Worm (Caenorhabditis elegans): Measurements from ENCODE around the gene C54D10.3.

Gene C54D10.3

DNA sequence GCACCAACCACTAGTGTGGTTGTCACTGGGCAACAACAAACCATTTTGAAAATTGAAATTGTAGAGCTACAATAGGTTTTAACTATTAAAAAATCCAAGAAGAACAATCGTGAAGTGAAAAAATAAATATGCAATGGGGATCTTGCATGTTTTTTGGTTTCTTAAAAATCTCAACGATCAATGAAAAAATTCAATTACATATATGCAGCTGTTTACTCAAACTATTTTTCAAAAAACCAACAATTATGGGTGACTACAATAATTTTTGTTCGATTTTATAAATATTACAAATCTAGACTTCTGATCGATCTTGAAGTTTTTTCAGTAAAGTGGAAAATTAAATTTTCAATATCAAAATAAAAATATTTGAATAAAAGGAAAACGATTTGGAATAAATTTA is 9.9 kb upstream of the C54D10.3 start, which contains the start of gene cdr-4:
TSS of gene cdr-4 (minus strand) at position 101 of the 400 bp plus-strand sequence.
- TF ChIP-seq him-1 (tag; optimal IDR thresholded peaks at IDR 0.05), result no peak
- no peak for TF ChIP-seq dao-5 (tag; optimal IDR thresholded peaks at IDR 0.05)
- TF ChIP-seq W03F9.2 (tag; optimal IDR thresholded peaks at IDR 0.05), result no peak

DNA sequence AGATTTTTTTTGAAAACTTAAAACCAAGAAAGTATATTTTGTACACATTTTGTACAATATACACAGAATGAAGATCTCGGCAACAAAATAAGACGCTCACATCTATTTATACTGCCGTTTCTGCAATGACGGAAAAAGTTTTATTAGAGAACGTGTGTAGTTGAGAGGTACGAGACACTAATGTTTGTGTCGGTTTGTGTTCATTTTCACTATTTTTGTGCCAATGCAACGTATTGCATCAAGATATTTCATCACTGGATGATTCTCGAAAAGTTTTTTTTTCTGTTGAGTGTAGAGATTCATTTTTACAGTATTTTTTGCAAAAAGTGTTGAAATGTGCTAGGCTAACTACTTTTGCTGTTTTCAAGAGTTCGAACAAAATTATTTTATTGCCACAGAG is 9.4 kb upstream of the C54D10.3 start:
- TF ChIP-seq dao-5 (tag; optimal IDR thresholded peaks at IDR 0.05), result no peak
- no peak for TF ChIP-seq him-1 (tag; optimal IDR thresholded peaks at IDR 0.05)
- no peak for TF ChIP-seq W03F9.2 (tag; optimal IDR thresholded peaks at IDR 0.05)

DNA sequence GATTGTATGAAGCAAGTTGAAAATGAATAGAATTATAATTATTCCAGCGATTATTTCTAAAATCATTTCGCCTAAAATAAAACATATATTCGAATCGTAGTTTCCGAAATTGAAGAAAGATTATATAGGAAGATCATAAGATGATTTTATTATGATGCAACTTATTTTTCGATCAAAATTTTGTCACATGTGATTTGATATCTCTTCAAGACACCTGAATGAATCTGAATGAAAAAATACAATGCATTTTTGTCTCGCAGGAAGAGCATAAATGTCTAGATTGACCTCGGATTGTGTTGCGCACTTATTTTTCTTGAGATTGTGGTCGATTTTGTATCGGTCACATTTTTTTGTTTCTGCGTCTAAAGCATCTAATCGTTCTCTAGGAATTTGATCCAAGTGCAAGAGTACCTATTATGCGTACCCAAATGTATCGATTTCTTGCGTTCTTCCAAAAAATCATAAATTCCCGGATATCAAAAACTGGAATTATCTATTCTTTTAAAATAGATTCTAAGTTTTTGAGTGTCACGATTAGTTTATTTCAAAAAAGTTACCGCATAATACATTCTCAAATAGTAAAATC is 7.9 kb upstream of the C54D10.3 start, which contains the start of gene hrg-2:
TSS of gene hrg-2 (minus strand) at position 98 of the 586 bp plus-strand sequence.
- TF ChIP-seq W03F9.2 (tag; optimal IDR thresholded peaks at IDR 0.05) (no peak), him-1 (tag; optimal IDR thresholded peaks at IDR 0.05) (no peak), dao-5 (tag; optimal IDR thresholded peaks at IDR 0.05) (no peak)

DNA sequence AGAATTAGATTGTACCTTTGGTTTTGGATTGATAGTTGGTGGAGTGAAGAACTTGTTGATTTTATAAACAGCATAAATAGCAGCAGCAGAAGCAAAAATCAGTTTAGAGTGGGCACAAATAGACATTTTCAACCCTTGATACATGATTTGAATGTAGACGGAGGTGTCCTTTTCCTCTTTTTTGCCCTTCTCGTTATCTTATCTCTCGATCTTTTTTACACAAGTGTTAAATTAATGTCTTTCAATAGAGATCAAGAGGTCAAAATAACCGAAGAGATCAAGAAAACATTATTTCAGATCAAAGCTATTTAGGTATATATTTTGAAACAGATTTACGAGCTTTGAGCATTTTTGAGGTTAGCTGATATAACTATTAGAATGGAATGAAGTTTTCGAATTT is 6.5 kb upstream of the C54D10.3 start, which contains the start of gene cdr-7:
TSS of gene cdr-7 (minus strand) at position 205 of the 400 bp plus-strand sequence.
- TF ChIP-seq dao-5 (tag; optimal IDR thresholded peaks at IDR 0.05) (no peak), W03F9.2 (tag; optimal IDR thresholded peaks at IDR 0.05) (no peak), him-1 (tag; optimal IDR thresholded peaks at IDR 0.05) (no peak)

DNA sequence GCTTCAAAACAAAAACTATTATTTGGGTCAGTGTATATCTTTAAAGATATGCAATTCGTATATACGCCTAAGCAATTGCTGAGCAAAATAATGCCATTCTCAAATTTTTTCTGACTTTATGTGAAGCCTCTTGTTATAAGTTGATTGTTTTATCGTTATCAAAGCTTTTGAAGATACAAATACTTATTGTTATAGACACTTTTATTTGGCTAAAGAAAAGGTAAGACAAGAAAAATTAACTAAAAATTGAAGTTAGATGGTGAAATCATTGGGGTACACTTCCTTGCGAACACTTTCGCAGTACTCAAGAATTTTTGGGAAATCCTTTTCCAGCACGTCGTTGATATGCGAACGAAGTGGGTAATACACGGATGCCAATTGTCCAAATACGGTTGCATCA is 6.1 kb upstream of the C54D10.3 start:
- TF ChIP-seq dao-5 (tag; optimal IDR thresholded peaks at IDR 0.05) (no peak), him-1 (tag; optimal IDR thresholded peaks at IDR 0.05) (no peak), W03F9.2 (tag; optimal IDR thresholded peaks at IDR 0.05) (no peak)

DNA sequence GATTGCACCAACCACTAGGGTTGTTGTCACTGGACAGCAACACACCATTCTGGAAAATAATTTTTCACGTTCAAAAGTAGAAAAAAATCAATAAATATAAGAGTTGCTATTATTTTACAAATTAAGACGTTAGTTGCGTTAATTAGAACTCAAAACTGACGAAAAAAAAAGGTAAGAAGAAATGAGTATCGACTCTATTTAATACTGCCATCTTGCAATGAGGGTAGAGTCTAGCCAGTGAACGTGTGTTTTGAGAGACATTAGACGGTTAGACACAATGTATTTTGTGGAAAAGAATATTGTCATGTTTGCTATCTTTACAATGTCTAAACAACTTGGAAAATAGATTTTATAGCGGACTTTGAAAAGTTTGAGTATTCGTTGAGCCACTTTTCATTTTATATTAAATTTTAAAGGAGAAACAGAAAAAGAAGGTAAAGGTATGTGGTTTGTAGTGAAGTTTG is 4.7 kb upstream of the C54D10.3 start, which contains the start of gene cdr-6:
TSS of gene cdr-6 (minus strand) at position 51 of the 464 bp plus-strand sequence.
- no peak for TF ChIP-seq W03F9.2 (tag; optimal IDR thresholded peaks at IDR 0.05)
- TF ChIP-seq him-1 (tag; optimal IDR thresholded peaks at IDR 0.05), result no peak
- no peak for TF ChIP-seq dao-5 (tag; optimal IDR thresholded peaks at IDR 0.05)

DNA sequence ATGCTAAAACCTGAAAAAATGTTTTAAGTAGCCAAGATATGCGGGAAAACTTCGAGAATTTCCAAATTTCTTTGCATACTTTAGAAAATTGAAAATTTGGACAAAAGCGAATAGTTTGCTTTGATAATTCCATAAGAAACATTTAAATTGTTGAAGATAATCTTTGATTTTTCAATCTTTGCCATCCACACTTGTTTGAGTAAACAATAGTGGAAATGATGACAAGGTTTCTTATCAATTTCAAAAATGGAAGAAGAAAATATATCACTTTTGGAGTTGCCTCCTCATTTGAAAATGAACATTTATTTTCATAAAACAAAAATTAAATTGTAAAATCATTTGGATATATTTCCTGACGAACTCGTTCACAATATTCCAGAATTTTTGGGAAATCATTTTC is 4.0 kb upstream of the C54D10.3 start:
- TF ChIP-seq him-1 (tag; optimal IDR thresholded peaks at IDR 0.05) (no peak), W03F9.2 (tag; optimal IDR thresholded peaks at IDR 0.05) (no peak)

DNA sequence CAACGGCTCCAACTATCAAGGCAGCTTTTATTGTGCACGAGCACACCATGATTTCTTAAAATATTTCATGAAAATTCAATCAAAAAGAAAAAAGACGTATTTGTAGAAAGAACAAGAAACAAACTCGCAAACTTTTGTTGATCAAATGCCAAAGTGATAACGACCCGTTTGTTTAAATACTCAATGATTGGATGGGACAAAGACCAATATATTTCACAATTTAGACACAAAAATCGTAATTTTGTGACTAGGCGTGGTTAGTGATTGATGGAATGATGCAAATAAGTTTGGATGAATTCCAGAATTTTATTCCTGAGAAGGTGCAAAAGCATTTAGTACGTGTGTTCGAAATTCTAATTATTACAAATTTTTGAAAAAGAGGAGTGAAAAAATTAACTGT is 2.7 kb upstream of the C54D10.3 start, which contains the start of gene cdr-2:
TSS of gene cdr-2 (minus strand) at position 54 of the 400 bp plus-strand sequence.
- TF ChIP-seq W03F9.2 (tag; optimal IDR thresholded peaks at IDR 0.05) (no peak), dao-5 (tag; optimal IDR thresholded peaks at IDR 0.05) (no peak), him-1 (tag; optimal IDR thresholded peaks at IDR 0.05) (no peak)

DNA sequence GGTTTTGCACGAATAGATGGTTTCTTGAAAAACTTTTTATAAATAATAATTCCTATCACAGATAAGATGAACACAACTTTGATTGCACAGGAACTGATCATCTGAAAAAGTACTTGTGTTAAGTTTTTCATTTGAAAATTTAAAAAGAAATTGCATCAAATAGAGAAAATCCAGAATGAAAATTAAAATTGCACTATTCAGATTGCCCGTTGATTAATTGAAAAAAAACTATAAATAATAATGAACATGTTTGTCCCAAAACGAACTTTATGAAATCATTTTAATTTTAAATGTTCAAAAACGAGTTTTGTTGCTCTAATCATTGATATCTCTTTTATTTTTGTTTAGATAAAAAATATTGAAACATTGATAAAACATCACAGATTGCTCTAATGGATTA is 1.1 kb upstream of the C54D10.3 start, which contains the start of gene cdr-3:
TSS of gene cdr-3 (minus strand) at position 101 of the 400 bp plus-strand sequence.
- no peak for TF ChIP-seq dao-5 (tag; optimal IDR thresholded peaks at IDR 0.05)
- TF ChIP-seq W03F9.2 (tag; optimal IDR thresholded peaks at IDR 0.05), result no peak
- TF ChIP-seq him-1 (tag; optimal IDR thresholded peaks at IDR 0.05), result no peak

ce11 chrV:12420843-12421242 is 2.5 kb downstream of the C54D10.3 start, which contains the start of gene C54D10.4:
TSS of gene C54D10.4 (minus strand) at chrV:12420943.
- no peak for TF ChIP-seq him-1 (tag; optimal IDR thresholded peaks at IDR 0.05)
- TF ChIP-seq W03F9.2 (tag; optimal IDR thresholded peaks at IDR 0.05), result no peak
- TF ChIP-seq dao-5 (tag; optimal IDR thresholded peaks at IDR 0.05), result no peak

DNA sequence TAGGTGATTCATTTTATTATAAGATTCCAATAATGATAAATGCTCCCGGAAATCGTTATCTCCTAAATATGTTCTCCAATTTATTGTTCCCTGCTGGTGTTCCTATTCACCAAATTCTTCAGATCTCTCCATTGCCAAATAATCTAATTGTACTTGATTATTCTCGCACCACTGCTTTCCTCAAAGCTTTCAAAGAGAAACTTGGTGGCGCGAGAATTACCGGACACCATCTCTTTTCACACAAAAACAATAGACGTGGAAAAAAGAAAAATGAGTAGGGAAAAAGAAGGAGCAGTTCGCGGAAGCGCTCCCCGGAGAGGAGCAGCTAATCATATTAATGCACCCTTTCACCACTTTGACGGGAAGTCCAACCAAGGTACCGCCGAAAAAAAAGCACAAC is 3.0 kb downstream of the C54D10.3 start:
- no peak for TF ChIP-seq dao-5 (tag; optimal IDR thresholded peaks at IDR 0.05)
- no peak for TF ChIP-seq him-1 (tag; optimal IDR thresholded peaks at IDR 0.05)
- no peak for TF ChIP-seq W03F9.2 (tag; optimal IDR thresholded peaks at IDR 0.05)

ce11 chrV:12427826-12428225 is 9.4 kb downstream of the C54D10.3 start:
- no peak for TF ChIP-seq dao-5 (tag; optimal IDR thresholded peaks at IDR 0.05)
- no peak for TF ChIP-seq W03F9.2 (tag; optimal IDR thresholded peaks at IDR 0.05)
- no peak for TF ChIP-seq him-1 (tag; optimal IDR thresholded peaks at IDR 0.05)

- TF ChIP-seq W03F9.2 (tag; optimal IDR thresholded peaks at IDR 0.05), result no peak
- TF ChIP-seq him-1 (tag; optimal IDR thresholded peaks at IDR 0.05), result no peak
- TF ChIP-seq dao-5 (tag; optimal IDR thresholded peaks at IDR 0.05), result no peak
Observed at ce11 chrV:12429039-12429438, 10.6 kb downstream of the C54D10.3 start, which contains the start of gene C54D10.5. TSS of gene C54D10.5 (plus strand) at chrV:12429339.

DNA sequence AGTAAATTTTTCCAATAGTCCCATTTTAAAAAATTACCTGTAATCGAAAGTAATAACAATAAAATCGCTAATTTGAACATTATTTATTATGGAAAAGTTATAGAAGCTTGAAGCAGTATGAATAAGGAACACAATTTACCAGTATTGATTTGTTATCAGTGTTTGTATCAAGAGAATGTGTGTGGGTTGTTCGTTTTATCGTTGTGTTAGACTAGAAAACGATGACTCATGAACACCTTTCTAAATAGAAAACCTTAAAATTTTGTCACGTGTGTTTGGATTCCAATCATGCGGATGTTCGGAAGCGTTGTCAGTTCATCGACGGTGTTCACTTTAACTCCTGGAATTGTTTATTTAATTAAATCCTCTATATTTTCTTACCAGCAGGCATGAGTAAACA is 13.7 kb downstream of the C54D10.3 start, which contains the start of gene C54D10.13:
TSS of gene C54D10.13 (minus strand) at position 179 of the 400 bp plus-strand sequence.
- TF ChIP-seq him-1 (tag; optimal IDR thresholded peaks at IDR 0.05) (no peak), dao-5 (tag; optimal IDR thresholded peaks at IDR 0.05) (no peak)
